Worm (Caenorhabditis elegans) whole organism, mixed stage, embryonic: ENCODE measurements around the gene C34D10.1.

Experiments used
- M03D4.4 ChIP-seq: sonication (generic microtip); optimal IDR thresholded peaks from 2 replicates; lab custom pipeline; 2017; ENCODE audit warnings: mild to moderate bottlenecking, missing genetic modification characterization, missing compliant biosample characterization
- bed-3 ChIP-seq: fragments of 200-800 bp; sonication (Bioruptor generic); optimal IDR thresholded peaks from 3 replicates; lab custom pipeline; 2018; ENCODE audit warnings: mild to moderate bottlenecking, missing genetic modification characterization, moderate library complexity, missing compliant biosample characterization
- blmp-1 ChIP-seq: fragments of 150-350 bp; optimal IDR thresholded peaks from 2 replicates; lab custom pipeline; 2014; ENCODE audit warnings: missing biosample characterization, missing genetic modification characterization
- ceh-39 ChIP-seq: fragments of 150-350 bp; optimal IDR thresholded peaks from 2 replicates; lab custom pipeline; 2014; ENCODE audit warnings: missing biosample characterization, missing genetic modification characterization
- ceh-43 ChIP-seq: fragments of 200-800 bp; sonication (Bioruptor generic); optimal IDR thresholded peaks from 2 replicates; lab custom pipeline; 2018; ENCODE audit warnings: mild to moderate bottlenecking, missing genetic modification characterization, moderate library complexity, missing compliant biosample characterization
- ceh-83 ChIP-seq: fragments of 200-800 bp; sonication (Bioruptor generic); optimal IDR thresholded peaks from 2 replicates; lab custom pipeline; 2018; ENCODE audit warnings: mild to moderate bottlenecking, missing genetic modification characterization, missing compliant biosample characterization
- ces-1 ChIP-seq: fragments of 150-350 bp; optimal IDR thresholded peaks from 2 replicates; lab custom pipeline; 2014; ENCODE audit warnings: missing biosample characterization, missing genetic modification reagents, missing genetic modification characterization
- cnd-1 ChIP-seq: fragments of 200-800 bp; sonication (Bioruptor generic); optimal IDR thresholded peaks from 2 replicates; lab custom pipeline; 2018; ENCODE audit warnings: mild to moderate bottlenecking, missing genetic modification characterization, missing compliant biosample characterization
- drap-1 ChIP-seq: fragments of 200-800 bp; sonication (Bioruptor generic); optimal IDR thresholded peaks from 3 replicates; lab custom pipeline; 2018; ENCODE audit warnings: mild to moderate bottlenecking, missing genetic modification characterization, missing compliant biosample characterization
- elt-1 ChIP-seq: sonication (generic microtip); optimal IDR thresholded peaks from 2 replicates; lab custom pipeline; 2017; ENCODE audit warnings: missing genetic modification characterization, mild to moderate bottlenecking, missing compliant biosample characterization, antibody characterized with exemption, moderate library complexity, borderline replicate concordance; ENCODE audit not compliant: insufficient read depth
- elt-3 ChIP-seq: fragments of 150-350 bp; optimal IDR thresholded peaks from 2 replicates; lab custom pipeline; 2014; ENCODE audit warnings: missing biosample characterization, missing genetic modification characterization
- flh-1 ChIP-seq: fragments of 200-800 bp; sonication (Bioruptor generic); optimal IDR thresholded peaks from 2 replicates; lab custom pipeline; 2018; ENCODE audit warnings: mild to moderate bottlenecking, missing genetic modification characterization, moderate library complexity, missing compliant biosample characterization
- ham-2 ChIP-seq: fragments of 200-800 bp; sonication (Bioruptor generic); optimal IDR thresholded peaks from 2 replicates; lab custom pipeline; 2018; ENCODE audit warnings: mild to moderate bottlenecking, missing genetic modification characterization, missing compliant biosample characterization
- hlh-1 ChIP-seq: fragments of 150-350 bp; optimal IDR thresholded peaks from 2 replicates; lab custom pipeline; 2014; ENCODE audit warnings: missing biosample characterization, missing genetic modification reagents, missing genetic modification characterization
- lin-13 ChIP-seq: fragments of 150-350 bp; optimal IDR thresholded peaks from 2 replicates; lab custom pipeline; 2014; ENCODE audit warnings: missing biosample characterization, missing genetic modification characterization
- lin-32 ChIP-seq: fragments of 200-800 bp; sonication (Bioruptor generic); optimal IDR thresholded peaks from 2 replicates; lab custom pipeline; 2018; ENCODE audit warnings: mild to moderate bottlenecking, missing genetic modification characterization, missing compliant biosample characterization
- lsy-2 ChIP-seq: fragments of 150-350 bp; optimal IDR thresholded peaks from 2 replicates; lab custom pipeline; 2014; ENCODE audit warnings: missing biosample characterization, missing genetic modification characterization
- mab-5 ChIP-seq: fragments of 150-350 bp; optimal IDR thresholded peaks from 2 replicates; lab custom pipeline; 2014; ENCODE audit warnings: missing biosample characterization, missing genetic modification characterization
- mep-1 ChIP-seq: fragments of 150-350 bp; optimal IDR thresholded peaks from 2 replicates; lab custom pipeline; 2017; ENCODE audit warnings: missing biosample characterization, missing genetic modification reagents, missing genetic modification characterization, inconsistent platforms
- mls-2 ChIP-seq: sonication (generic microtip); optimal IDR thresholded peaks from 2 replicates; lab custom pipeline; 2016; ENCODE audit warnings: mild to moderate bottlenecking, missing genetic modification characterization, moderate library complexity, missing compliant biosample characterization
- nhr-12 ChIP-seq: fragments of 150-350 bp; optimal IDR thresholded peaks from 2 replicates; lab custom pipeline; 2014; ENCODE audit warnings: missing biosample characterization, missing genetic modification characterization
- nhr-2 ChIP-seq: fragments of 150-350 bp; optimal IDR thresholded peaks from 2 replicates; lab custom pipeline; 2014; ENCODE audit warnings: missing biosample characterization, missing genetic modification characterization
- nhr-237 ChIP-seq: fragments of 150-350 bp; optimal IDR thresholded peaks from 2 replicates; lab custom pipeline; 2014; ENCODE audit warnings: missing biosample characterization, missing genetic modification characterization
- nhr-28 ChIP-seq: fragments of 150-350 bp; optimal IDR thresholded peaks from 2 replicates; lab custom pipeline; 2014; ENCODE audit warnings: missing biosample characterization, missing genetic modification characterization
- nhr-76 ChIP-seq: sonication (generic microtip); optimal IDR thresholded peaks from 2 replicates; lab custom pipeline; 2017; ENCODE audit warnings: missing biosample characterization, missing genetic modification characterization
- pha-4 ChIP-seq: fragments of 150-350 bp; optimal IDR thresholded peaks from 2 replicates; lab custom pipeline; 2018; ENCODE audit warnings: missing biosample characterization, missing genetic modification reagents, missing genetic modification characterization
- sem-2 ChIP-seq: fragments of 200-800 bp; sonication (Bioruptor generic); optimal IDR thresholded peaks from 2 replicates; lab custom pipeline; 2018; ENCODE audit warnings: mild to moderate bottlenecking, missing genetic modification characterization, missing compliant biosample characterization
- snpc-4 ChIP-seq: fragments of 150-350 bp; optimal IDR thresholded peaks from 2 replicates; lab custom pipeline; 2014; ENCODE audit warnings: missing biosample characterization, missing genetic modification characterization
- sptf-1 ChIP-seq: sonication (generic microtip); optimal IDR thresholded peaks from 2 replicates; lab custom pipeline; 2017; ENCODE audit warnings: mild to moderate bottlenecking, missing genetic modification characterization, moderate library complexity, missing compliant biosample characterization
- tbx-8 ChIP-seq: fragments of 200-800 bp; sonication (Bioruptor generic); optimal IDR thresholded peaks from 2 replicates; lab custom pipeline; 2018; ENCODE audit warnings: mild to moderate bottlenecking, missing genetic modification characterization, moderate library complexity, missing compliant biosample characterization
- unc-120 ChIP-seq: sonication (generic microtip); optimal IDR thresholded peaks from 2 replicates; lab custom pipeline; 2017; ENCODE audit warnings: missing genetic modification characterization, missing compliant biosample characterization; ENCODE audit not compliant: poor library complexity, severe bottlenecking
- unc-39 ChIP-seq: fragments of 150-350 bp; optimal IDR thresholded peaks from 2 replicates; lab custom pipeline; 2014; ENCODE audit warnings: missing biosample characterization, missing genetic modification characterization
- unc-62 ChIP-seq: fragments of 150-350 bp; optimal IDR thresholded peaks from 2 replicates; lab custom pipeline; 2014; ENCODE audit warnings: missing biosample characterization, missing genetic modification reagents, missing genetic modification characterization
- zip-8 ChIP-seq: fragments of 150-350 bp; optimal IDR thresholded peaks from 2 replicates; lab custom pipeline; 2014; ENCODE audit warnings: missing biosample characterization, missing genetic modification characterization
- ztf-11 ChIP-seq: fragments of 150-350 bp; optimal IDR thresholded peaks from 2 replicates; lab custom pipeline; 2014; ENCODE audit warnings: missing biosample characterization, missing genetic modification characterization

Gene C34D10.1

DNA sequence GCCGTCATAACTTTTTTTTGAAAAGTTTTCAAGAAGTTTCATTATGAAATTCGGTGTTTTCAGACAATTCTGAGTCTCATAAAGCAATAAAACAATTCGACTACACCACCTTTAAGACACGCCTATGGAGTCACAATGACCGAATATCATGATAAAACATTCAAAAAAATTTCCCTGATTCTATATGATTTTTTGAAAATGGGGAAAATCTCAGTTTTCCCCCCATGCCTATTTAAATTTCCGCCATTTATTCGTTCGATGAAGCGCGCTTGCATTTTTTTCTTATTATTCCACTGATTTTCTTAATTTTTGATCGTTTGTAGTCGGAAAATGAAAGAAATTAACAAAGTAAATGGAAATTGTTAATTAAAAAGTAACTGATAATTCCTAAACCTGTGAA is 1.8 kb upstream of the C34D10.1 start:
- TF ChIP-seq mep-1 (tag; lab: Kevin White, UChicago) = no peak
- no peak for TF ChIP-seq mab-5 (tag; lab: Kevin White, UChicago)
- no peak for TF ChIP-seq pha-4 (tag; lab: Kevin White, UChicago)
- TF ChIP-seq ceh-39 (tag; lab: Kevin White, UChicago) = no peak
- no peak for TF ChIP-seq nhr-28
- TF ChIP-seq ceh-83 (GFP tag; lab: Kevin White, UChicago) = no peak
- no peak for TF ChIP-seq unc-120 (tag; lab: Kevin White, UChicago)
- TF ChIP-seq sptf-1 (tag; lab: Kevin White, UChicago) = no peak
- no peak for TF ChIP-seq lin-32 (GFP tag; lab: Kevin White, UChicago)
- no peak for TF ChIP-seq ham-2 (GFP tag; lab: Kevin White, UChicago)
- TF ChIP-seq hlh-1 (tag; lab: Kevin White, UChicago) = no peak
- TF ChIP-seq mls-2 = no peak
- TF ChIP-seq M03D4.4 (tag; lab: Kevin White, UChicago) = no peak
- TF ChIP-seq lsy-2 = no peak

DNA sequence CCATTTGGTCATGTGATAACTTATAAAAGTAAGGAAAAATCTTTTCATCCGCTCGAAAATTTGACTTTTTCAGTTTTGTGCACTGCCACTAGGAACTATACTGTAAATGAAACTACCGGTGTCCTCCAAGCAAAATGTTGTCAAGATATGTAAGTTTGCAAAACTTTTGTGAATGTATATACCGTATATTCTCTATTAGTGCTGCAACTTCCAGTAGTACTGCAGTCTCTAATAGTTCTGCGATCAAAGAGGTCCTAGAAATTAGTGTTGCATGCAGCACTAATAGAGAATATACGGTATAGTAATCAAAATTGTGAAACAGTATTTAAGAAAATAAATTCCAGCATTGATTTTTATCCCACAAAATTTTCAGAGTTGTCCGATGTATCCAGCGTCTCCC is 753 bp downstream of the C34D10.1 start:
- no peak for TF ChIP-seq unc-120 (tag; lab: Kevin White, UChicago)
- no peak for TF ChIP-seq ces-1 (GFP tag; lab: Kevin White, UChicago)
- TF ChIP-seq blmp-1 = no peak
- TF ChIP-seq lin-13 (tag; lab: Kevin White, UChicago) = no peak
- TF ChIP-seq M03D4.4 (tag; lab: Kevin White, UChicago) = no peak
- no peak for TF ChIP-seq flh-1
- TF ChIP-seq unc-39 = no peak
- TF ChIP-seq ham-2 (GFP tag; lab: Kevin White, UChicago) = no peak
- TF ChIP-seq zip-8 (tag; lab: Kevin White, UChicago) = no peak
- no peak for TF ChIP-seq elt-3 (tag; lab: Kevin White, UChicago)
- TF ChIP-seq unc-62 (GFP tag; lab: Kevin White, UChicago) = no peak
- TF ChIP-seq tbx-8 (GFP tag; lab: Kevin White, UChicago) = no peak
- TF ChIP-seq mab-5 (tag; lab: Kevin White, UChicago) = no peak
- no peak for TF ChIP-seq hlh-1 (tag; lab: Kevin White, UChicago)
- no peak for TF ChIP-seq ceh-43

DNA sequence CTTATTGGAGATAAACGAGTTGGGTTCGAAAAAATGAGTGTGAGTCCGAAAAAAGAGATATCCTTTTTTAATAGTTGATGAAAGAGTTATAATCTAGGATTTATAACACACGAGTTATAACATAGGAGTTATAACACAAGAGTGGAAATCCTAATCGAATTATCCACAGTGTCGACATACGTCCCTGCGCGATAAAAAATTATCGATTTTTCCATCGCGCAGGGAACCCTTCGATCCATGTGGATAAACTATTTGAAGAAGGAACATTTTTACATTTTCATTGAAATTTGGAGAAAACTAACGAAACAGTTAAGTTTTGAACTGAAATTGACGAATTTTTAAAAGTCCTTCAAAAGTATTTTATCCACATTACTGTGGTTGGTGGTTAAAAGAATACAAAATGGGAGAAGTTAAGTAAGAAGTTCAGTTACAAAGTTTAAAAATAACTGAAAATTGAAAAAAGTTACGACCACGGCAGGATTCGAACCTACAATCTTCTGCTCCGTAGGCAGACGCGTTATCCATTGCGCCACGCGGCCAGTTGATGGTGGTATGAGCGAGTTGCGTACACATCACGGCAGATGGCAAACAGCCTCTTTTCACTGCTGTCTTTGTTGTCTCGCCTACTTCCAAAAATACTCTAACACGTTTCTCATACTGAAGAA is 7.1 kb downstream of the C34D10.1 start:
- TF ChIP-seq lin-32 (GFP tag; lab: Kevin White, UChicago) (no peak), mep-1 (tag; lab: Kevin White, UChicago) (peak; percentile 80), mls-2 (peak; percentile 41), ceh-83 (GFP tag; lab: Kevin White, UChicago) (peak; percentile 80), cnd-1 (tag; lab: Kevin White, UChicago) (peak; percentile 21), lsy-2 (peak; percentile 87), zip-8 (tag; lab: Kevin White, UChicago) (peak; percentile 10), M03D4.4 (tag; lab: Kevin White, UChicago) (peak; percentile 44), nhr-12 (tag; lab: Kevin White, UChicago) (peak; percentile 54), ham-2 (GFP tag; lab: Kevin White, UChicago) (no peak), blmp-1 (no peak), sem-2 (peak; percentile 55), drap-1 (GFP tag; lab: Kevin White, UChicago) (peak; percentile 87), elt-3 (tag; lab: Kevin White, UChicago) (peak; percentile 64), ceh-43 (no peak), mab-5 (tag; lab: Kevin White, UChicago) (peak; percentile 96), bed-3 (peak; percentile 5), flh-1 (no peak), sptf-1 (tag; lab: Kevin White, UChicago) (peak; percentile 59), unc-120 (tag; lab: Kevin White, UChicago) (peak; percentile 81), elt-1 (peak; percentile 45), ces-1 (GFP tag; lab: Kevin White, UChicago) (peak; percentile 99), snpc-4 (tag; lab: Kevin White, UChicago) (no peak), unc-62 (GFP tag; lab: Kevin White, UChicago) (peak; percentile 75), lin-13 (tag; lab: Kevin White, UChicago) (peak; percentile 60), nhr-76 (no peak), pha-4 (tag; lab: Kevin White, UChicago) (peak; percentile 80), tbx-8 (GFP tag; lab: Kevin White, UChicago) (peak; percentile 53), nhr-237 (tag; lab: Kevin White, UChicago) (peak; percentile 99), ztf-11 (peak; percentile 89), nhr-2 (tag; lab: Kevin White, UChicago) (peak; percentile 34), ceh-39 (tag; lab: Kevin White, UChicago) (peak; percentile 94), nhr-28 (no peak), hlh-1 (tag; lab: Kevin White, UChicago) (peak; percentile 77), unc-39 (no peak)
